Worm (Caenorhabditis elegans) whole organism, mixed stage, embryonic: Measurements from ENCODE around the gene C47E12.13.

Experiments used
- M03D4.4 ChIP-seq: sonication (generic microtip); optimal IDR thresholded peaks from 2 replicates; lab custom pipeline; 2017; ENCODE audit warnings: mild to moderate bottlenecking, missing genetic modification characterization, missing compliant biosample characterization
- bed-3 ChIP-seq: fragments of 200-800 bp; sonication (Bioruptor generic); optimal IDR thresholded peaks from 3 replicates; lab custom pipeline; 2018; ENCODE audit warnings: mild to moderate bottlenecking, missing genetic modification characterization, moderate library complexity, missing compliant biosample characterization
- blmp-1 ChIP-seq: fragments of 150-350 bp; optimal IDR thresholded peaks from 2 replicates; lab custom pipeline; 2014; ENCODE audit warnings: missing biosample characterization, missing genetic modification characterization
- ceh-39 ChIP-seq: fragments of 150-350 bp; optimal IDR thresholded peaks from 2 replicates; lab custom pipeline; 2014; ENCODE audit warnings: missing biosample characterization, missing genetic modification characterization
- ceh-43 ChIP-seq: fragments of 200-800 bp; sonication (Bioruptor generic); optimal IDR thresholded peaks from 2 replicates; lab custom pipeline; 2018; ENCODE audit warnings: mild to moderate bottlenecking, missing genetic modification characterization, moderate library complexity, missing compliant biosample characterization
- ceh-83 ChIP-seq: fragments of 200-800 bp; sonication (Bioruptor generic); optimal IDR thresholded peaks from 2 replicates; lab custom pipeline; 2018; ENCODE audit warnings: mild to moderate bottlenecking, missing genetic modification characterization, missing compliant biosample characterization
- ces-1 ChIP-seq: fragments of 150-350 bp; optimal IDR thresholded peaks from 2 replicates; lab custom pipeline; 2014; ENCODE audit warnings: missing biosample characterization, missing genetic modification reagents, missing genetic modification characterization
- cnd-1 ChIP-seq: fragments of 200-800 bp; sonication (Bioruptor generic); optimal IDR thresholded peaks from 2 replicates; lab custom pipeline; 2018; ENCODE audit warnings: mild to moderate bottlenecking, missing genetic modification characterization, missing compliant biosample characterization
- drap-1 ChIP-seq: fragments of 200-800 bp; sonication (Bioruptor generic); optimal IDR thresholded peaks from 3 replicates; lab custom pipeline; 2018; ENCODE audit warnings: mild to moderate bottlenecking, missing genetic modification characterization, missing compliant biosample characterization
- elt-1 ChIP-seq: sonication (generic microtip); optimal IDR thresholded peaks from 2 replicates; lab custom pipeline; 2017; ENCODE audit warnings: missing genetic modification characterization, mild to moderate bottlenecking, missing compliant biosample characterization, antibody characterized with exemption, moderate library complexity, borderline replicate concordance; ENCODE audit not compliant: insufficient read depth
- elt-3 ChIP-seq: fragments of 150-350 bp; optimal IDR thresholded peaks from 2 replicates; lab custom pipeline; 2014; ENCODE audit warnings: missing biosample characterization, missing genetic modification characterization
- flh-1 ChIP-seq: fragments of 200-800 bp; sonication (Bioruptor generic); optimal IDR thresholded peaks from 2 replicates; lab custom pipeline; 2018; ENCODE audit warnings: mild to moderate bottlenecking, missing genetic modification characterization, moderate library complexity, missing compliant biosample characterization
- ham-2 ChIP-seq: fragments of 200-800 bp; sonication (Bioruptor generic); optimal IDR thresholded peaks from 2 replicates; lab custom pipeline; 2018; ENCODE audit warnings: mild to moderate bottlenecking, missing genetic modification characterization, missing compliant biosample characterization
- hlh-1 ChIP-seq: fragments of 150-350 bp; optimal IDR thresholded peaks from 2 replicates; lab custom pipeline; 2014; ENCODE audit warnings: missing biosample characterization, missing genetic modification reagents, missing genetic modification characterization
- lin-13 ChIP-seq: fragments of 150-350 bp; optimal IDR thresholded peaks from 2 replicates; lab custom pipeline; 2014; ENCODE audit warnings: missing biosample characterization, missing genetic modification characterization
- lin-32 ChIP-seq: fragments of 200-800 bp; sonication (Bioruptor generic); optimal IDR thresholded peaks from 2 replicates; lab custom pipeline; 2018; ENCODE audit warnings: mild to moderate bottlenecking, missing genetic modification characterization, missing compliant biosample characterization
- lsy-2 ChIP-seq: fragments of 150-350 bp; optimal IDR thresholded peaks from 2 replicates; lab custom pipeline; 2014; ENCODE audit warnings: missing biosample characterization, missing genetic modification characterization
- mab-5 ChIP-seq: fragments of 150-350 bp; optimal IDR thresholded peaks from 2 replicates; lab custom pipeline; 2014; ENCODE audit warnings: missing biosample characterization, missing genetic modification characterization
- mep-1 ChIP-seq: fragments of 150-350 bp; optimal IDR thresholded peaks from 2 replicates; lab custom pipeline; 2017; ENCODE audit warnings: missing biosample characterization, missing genetic modification reagents, missing genetic modification characterization, inconsistent platforms
- mls-2 ChIP-seq: sonication (generic microtip); optimal IDR thresholded peaks from 2 replicates; lab custom pipeline; 2016; ENCODE audit warnings: mild to moderate bottlenecking, missing genetic modification characterization, moderate library complexity, missing compliant biosample characterization
- nhr-2 ChIP-seq: fragments of 150-350 bp; optimal IDR thresholded peaks from 2 replicates; lab custom pipeline; 2014; ENCODE audit warnings: missing biosample characterization, missing genetic modification characterization
- nhr-237 ChIP-seq: fragments of 150-350 bp; optimal IDR thresholded peaks from 2 replicates; lab custom pipeline; 2014; ENCODE audit warnings: missing biosample characterization, missing genetic modification characterization
- nhr-28 ChIP-seq: fragments of 150-350 bp; optimal IDR thresholded peaks from 2 replicates; lab custom pipeline; 2014; ENCODE audit warnings: missing biosample characterization, missing genetic modification characterization
- nhr-76 ChIP-seq: sonication (generic microtip); optimal IDR thresholded peaks from 2 replicates; lab custom pipeline; 2017; ENCODE audit warnings: missing biosample characterization, missing genetic modification characterization
- pha-4 ChIP-seq: fragments of 150-350 bp; optimal IDR thresholded peaks from 2 replicates; lab custom pipeline; 2018; ENCODE audit warnings: missing biosample characterization, missing genetic modification reagents, missing genetic modification characterization
- sem-2 ChIP-seq: fragments of 200-800 bp; sonication (Bioruptor generic); optimal IDR thresholded peaks from 2 replicates; lab custom pipeline; 2018; ENCODE audit warnings: mild to moderate bottlenecking, missing genetic modification characterization, missing compliant biosample characterization
- snpc-4 ChIP-seq: fragments of 150-350 bp; optimal IDR thresholded peaks from 2 replicates; lab custom pipeline; 2014; ENCODE audit warnings: missing biosample characterization, missing genetic modification characterization
- sptf-1 ChIP-seq: sonication (generic microtip); optimal IDR thresholded peaks from 2 replicates; lab custom pipeline; 2017; ENCODE audit warnings: mild to moderate bottlenecking, missing genetic modification characterization, moderate library complexity, missing compliant biosample characterization
- tbx-8 ChIP-seq: fragments of 200-800 bp; sonication (Bioruptor generic); optimal IDR thresholded peaks from 2 replicates; lab custom pipeline; 2018; ENCODE audit warnings: mild to moderate bottlenecking, missing genetic modification characterization, moderate library complexity, missing compliant biosample characterization
- unc-120 ChIP-seq: sonication (generic microtip); optimal IDR thresholded peaks from 2 replicates; lab custom pipeline; 2017; ENCODE audit warnings: missing genetic modification characterization, missing compliant biosample characterization; ENCODE audit not compliant: poor library complexity, severe bottlenecking
- unc-39 ChIP-seq: fragments of 150-350 bp; optimal IDR thresholded peaks from 2 replicates; lab custom pipeline; 2014; ENCODE audit warnings: missing biosample characterization, missing genetic modification characterization
- unc-62 ChIP-seq: fragments of 150-350 bp; optimal IDR thresholded peaks from 2 replicates; lab custom pipeline; 2014; ENCODE audit warnings: missing biosample characterization, missing genetic modification reagents, missing genetic modification characterization
- ztf-11 ChIP-seq: fragments of 150-350 bp; optimal IDR thresholded peaks from 2 replicates; lab custom pipeline; 2014; ENCODE audit warnings: missing biosample characterization, missing genetic modification characterization

Gene C47E12.13

ce11 chrIV:10046005-10046404, 39.3 kb upstream of the C47E12.13 start:
- no peak for TF ChIP-seq lin-32 (GFP tag; lab: Kevin White, UChicago)
- no peak for TF ChIP-seq unc-120
- no peak for TF ChIP-seq unc-62 (GFP tag; lab: Kevin White, UChicago)
- no peak for TF ChIP-seq mls-2 (tag; lab: Kevin White, UChicago)
- no peak for TF ChIP-seq lsy-2
- no peak for TF ChIP-seq hlh-1 (tag; lab: Kevin White, UChicago)
- TF ChIP-seq, all 35 proteins: peak for 0

- no peak for TF ChIP-seq mep-1 (tag; lab: Kevin White, UChicago)
- no peak for TF ChIP-seq nhr-2
- no peak for TF ChIP-seq ceh-83 (GFP tag; lab: Kevin White, UChicago)
- no peak for TF ChIP-seq nhr-28 (tag; lab: Kevin White, UChicago)
- TF ChIP-seq nhr-76, result no peak
- no peak for TF ChIP-seq lin-32 (GFP tag; lab: Kevin White, UChicago)
- no peak for TF ChIP-seq ztf-11 (tag; lab: Kevin White, UChicago)
- no peak for TF ChIP-seq ces-1 (GFP tag; lab: Kevin White, UChicago)
- TF ChIP-seq ceh-43 (GFP tag; lab: Kevin White, UChicago), result no peak
Observed at ce11 chrIV:10042881-10043280, 36.2 kb upstream of the C47E12.13 start, which contains the start of gene frk-1. Gene frk-1, plus strand, starts transcription at chrIV:10043181.

ce11 chrIV:10040803-10041202, 34.1 kb upstream of the C47E12.13 start, which contains the start of gene dhs-31:
Gene dhs-31, minus strand, starts transcription at chrIV:10040903.
- TF ChIP-seq nhr-237 (tag; lab: Kevin White, UChicago) (no peak), blmp-1 (tag; lab: Kevin White, UChicago) (no peak), flh-1 (no peak), hlh-1 (tag; lab: Kevin White, UChicago) (no peak), ceh-43 (GFP tag; lab: Kevin White, UChicago) (no peak), sem-2 (GFP tag; lab: Kevin White, UChicago) (no peak), mls-2 (tag; lab: Kevin White, UChicago) (no peak), drap-1 (no peak), elt-3 (tag; lab: Kevin White, UChicago) (no peak), snpc-4 (tag; lab: Kevin White, UChicago) (no peak), elt-1 (tag; lab: Kevin White, UChicago) (no peak)

DNA sequence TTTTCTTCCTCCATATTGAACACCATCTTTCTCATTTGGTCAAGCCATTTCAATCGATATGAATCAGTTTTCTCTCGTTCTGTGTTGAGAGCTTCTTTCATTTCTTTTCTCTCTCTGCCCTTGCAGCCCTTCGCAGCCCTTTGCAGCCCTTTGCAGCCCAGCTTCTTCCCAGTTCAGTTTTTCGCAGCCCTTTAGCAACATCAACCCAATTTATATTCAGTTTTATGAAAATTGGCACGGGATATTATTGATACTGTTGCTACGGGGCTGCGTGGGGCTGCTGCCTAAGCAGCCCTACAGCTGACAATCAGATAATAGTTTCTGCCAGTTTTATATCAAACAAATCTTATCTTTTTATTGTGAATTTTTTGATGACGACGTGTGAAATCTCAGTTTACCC, 30.3 kb upstream of the C47E12.13 start, which contains the start of gene F44D12.10:
F44D12.10 (minus strand) TSS at position 101 of the 400 bp plus-strand sequence.
- TF ChIP-seq lsy-2 (no peak), ceh-83 (GFP tag; lab: Kevin White, UChicago) (no peak), ces-1 (GFP tag; lab: Kevin White, UChicago) (no peak), ceh-39 (tag; lab: Kevin White, UChicago) (no peak), hlh-1 (tag; lab: Kevin White, UChicago) (no peak), blmp-1 (tag; lab: Kevin White, UChicago) (no peak), cnd-1 (tag; lab: Kevin White, UChicago) (no peak), M03D4.4 (tag; lab: Kevin White, UChicago) (no peak), mab-5 (no peak), unc-39 (tag; lab: Kevin White, UChicago) (no peak), bed-3 (no peak), sem-2 (GFP tag; lab: Kevin White, UChicago) (no peak), mep-1 (tag; lab: Kevin White, UChicago) (no peak), elt-1 (tag; lab: Kevin White, UChicago) (no peak), mls-2 (tag; lab: Kevin White, UChicago) (no peak), sptf-1 (tag; lab: Kevin White, UChicago) (no peak), ham-2 (GFP tag; lab: Kevin White, UChicago) (no peak), pha-4 (no peak)

DNA sequence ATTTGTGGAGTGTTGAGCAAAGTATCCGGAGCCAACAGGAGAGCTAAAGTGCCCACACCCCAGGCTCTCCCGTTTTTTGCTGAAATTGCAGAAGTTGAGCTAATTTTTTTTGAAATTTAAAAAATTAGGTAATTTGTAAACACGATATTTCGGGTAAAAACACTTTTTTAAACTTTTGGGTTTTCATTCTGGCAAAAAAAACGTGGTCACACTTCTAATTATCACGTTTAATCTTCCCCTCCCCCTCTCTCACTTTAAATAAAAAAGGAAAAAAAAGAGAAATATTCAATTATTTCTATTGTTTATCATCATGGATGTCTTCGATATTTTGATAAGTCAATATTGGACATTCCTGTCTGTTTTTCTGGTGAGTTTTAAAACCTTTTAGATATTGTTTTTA, 26.4 kb upstream of the C47E12.13 start, which contains the start of gene F44D12.6:
F44D12.6 (plus strand) TSS at position 301 of the 400 bp plus-strand sequence.
- no peak for TF ChIP-seq unc-120
- TF ChIP-seq tbx-8, result no peak
- no peak for TF ChIP-seq ces-1 (GFP tag; lab: Kevin White, UChicago)
- TF ChIP-seq elt-1 (tag; lab: Kevin White, UChicago), result no peak
- no peak for TF ChIP-seq mab-5
- no peak for TF ChIP-seq lin-13
- TF ChIP-seq mep-1 (tag; lab: Kevin White, UChicago), result no peak
- TF ChIP-seq blmp-1 (tag; lab: Kevin White, UChicago), result no peak
- no peak for TF ChIP-seq nhr-28 (tag; lab: Kevin White, UChicago)
- TF ChIP-seq lsy-2, result no peak
- no peak for TF ChIP-seq ham-2 (GFP tag; lab: Kevin White, UChicago)
- TF ChIP-seq ceh-43 (GFP tag; lab: Kevin White, UChicago), result no peak
- TF ChIP-seq ceh-83 (GFP tag; lab: Kevin White, UChicago), result no peak
